Fruit fly (Drosophila melanogaster): ENCODE data around the gene CG46448.

The CG46448 gene

dm6 chr2L:2426444-2427188 is 35.2 kb downstream of the CG46448 start (continued):
- TF ChIP-seq zfh1 (GFP tag; IDR thresholded peaks at IDR 0.05) (no peak), bcd (GFP tag; optimal IDR thresholded peaks at IDR 0.05) (peak; percentile 54), HHEX (GFP tag; optimal IDR thresholded peaks at IDR 0.05) (peak; percentile 21), Deaf1 (tag; optimal IDR thresholded peaks at IDR 0.05) (no peak), Bteb2 (GFP tag; optimal IDR thresholded peaks at IDR 0.05) (peak; percentile 4), fd102C (GFP tag; optimal IDR thresholded peaks at IDR 0.05) (no peak), sc (optimal IDR thresholded peaks at IDR 0.05) (no peak), sc (GFP tag; optimal IDR thresholded peaks at IDR 0.05) (peak; percentile 25), lov (optimal IDR thresholded peaks at IDR 0.05) (no peak), lov (GFP tag; IDR thresholded peaks at IDR 0.05) (no peak), CG6791 (GFP tag; IDR thresholded peaks at IDR 0.05; ENCODE audit: partially characterized antibody) (no peak), HmgZ (tag; optimal IDR thresholded peaks at IDR 0.05) (no peak), ken (GFP tag; IDR thresholded peaks at IDR 0.05) (peak; percentile 64; the same call in 2 of the 3 replicates), CG3407 (GFP tag; optimal IDR thresholded peaks at IDR 0.05) (peak; percentile 20), ssp (GFP tag; IDR thresholded peaks at IDR 0.05) (0 out of 2 replicates have a peak, but pooled peaks have one; percentile 14), abd-A (tag; optimal IDR thresholded peaks at IDR 0.05) (no peak), CG6689 (GFP tag; IDR thresholded peaks at IDR 0.05) (peak; percentile 38; the same call in 1 of the 2 replicates), NC2α (GFP tag; optimal IDR thresholded peaks at IDR 0.05) (no peak), CG2116 (GFP tag; optimal IDR thresholded peaks at IDR 0.05) (no peak), CG11560 (tag; IDR thresholded peaks at IDR 0.05) (0 out of 3 replicates have a peak, but pooled peaks have one; percentile 28), jigr1 (GFP tag; IDR thresholded peaks at IDR 0.05) (no peak), CG17385 (GFP tag; optimal IDR thresholded peaks at IDR 0.05) (peak; percentile 41), CG3847 (GFP tag; IDR thresholded peaks at IDR 0.05) (peak; percentile 29; the same call in 1 of the 2 replicates), CkIIα-i1 (GFP tag; IDR thresholded peaks at IDR 0.05) (no peak), Sox102F (GFP tag; optimal IDR thresholded peaks at IDR 0.05) (peak; percentile 85), CG43689 (GFP tag; IDR thresholded peaks at IDR 0.05) (no peak), Mad (GFP tag; optimal IDR thresholded peaks at IDR 0.05) (no peak), NC2β (GFP tag; optimal IDR thresholded peaks at IDR 0.05) (no peak), Six4 (GFP tag; optimal IDR thresholded peaks at IDR 0.05) (no peak), kah (GFP tag; optimal IDR thresholded peaks at IDR 0.05) (no peak), repo (GFP tag; optimal IDR thresholded peaks at IDR 0.05) (peak; percentile 7), esg (GFP tag; conservative IDR thresholded peaks at IDR 0.05) (peak; percentile 42), Elba2 (GFP tag; optimal IDR thresholded peaks at IDR 0.05) (no peak), hkb (optimal IDR thresholded peaks at IDR 0.05) (no peak), hkb (GFP tag; IDR thresholded peaks at IDR 0.05) (peak; percentile 63), usp (GFP tag; optimal IDR thresholded peaks at IDR 0.05) (no peak), CG2120 (GFP tag; optimal IDR thresholded peaks at IDR 0.05) (peak; percentile 38), danr (GFP tag; IDR thresholded peaks at IDR 0.05) (peak; percentile 13; the same call in 1 of the 2 replicates), ac (GFP tag; optimal IDR thresholded peaks at IDR 0.05) (no peak), ems (GFP tag; optimal IDR thresholded peaks at IDR 0.05) (peak; percentile 32), Sry-δ (GFP tag; optimal IDR thresholded peaks at IDR 0.05) (peak; percentile 24), CG4707 (GFP tag; optimal IDR thresholded peaks at IDR 0.05) (no peak), Hey (tag; optimal IDR thresholded peaks at IDR 0.05) (no peak), tna (GFP tag; IDR thresholded peaks at IDR 0.05; ENCODE audit: partially characterized antibody) (no peak), phol (tag; optimal IDR thresholded peaks at IDR 0.05) (peak; percentile 69), CrebB (tag; optimal IDR thresholded peaks at IDR 0.05) (no peak), CG10654 (GFP tag; optimal IDR thresholded peaks at IDR 0.05) (peak; percentile 26), Taf1 (GFP tag; IDR thresholded peaks at IDR 0.05) (no peak), Bdp1 (GFP tag; optimal IDR thresholded peaks at IDR 0.05) (no peak), CG4404 (GFP tag; IDR thresholded peaks at IDR 0.05) (no peak), CG17612 (GFP tag; IDR thresholded peaks at IDR 0.05) (no peak), her (GFP tag; optimal IDR thresholded peaks at IDR 0.05) (no peak)

Data from whole organism, embryonic.